Fruit fly (Drosophila melanogaster) whole organism, embryonic: Measurements from ENCODE around the gene CG4017.

Experiments
- BEAF-32 ChIP-seq: fragments of 200-800 bp; sonication (Bioruptor generic); optimal IDR thresholded peaks from 3 replicates; lab custom pipeline; 2017; ENCODE audit warnings: missing biosample characterization, missing genetic modification characterization, mild to moderate bottlenecking, moderate library complexity, missing genetic modification reagents
- CG10209 ChIP-seq: fragments of 200-800 bp; sonication (Bioruptor generic); optimal IDR thresholded peaks from 3 replicates; lab custom pipeline; 2017; ENCODE audit warnings: missing biosample characterization, mild to moderate bottlenecking, missing genetic modification characterization, missing genetic modification reagents
- CG1233 ChIP-seq: fragments of 200-800 bp; sonication (Bioruptor generic); optimal IDR thresholded peaks from 4 replicates; lab custom pipeline; 2018; ENCODE audit warnings: missing biosample characterization, mild to moderate bottlenecking, missing genetic modification characterization
- CG13123 ChIP-seq: fragments of 200-800 bp; sonication (Bioruptor generic); optimal IDR thresholded peaks from 2 replicates; lab custom pipeline; 2016; ENCODE audit warnings: missing biosample characterization, missing genetic modification characterization
- CG14710 ChIP-seq: fragments of 200-800 bp; sonication (Bioruptor generic); optimal IDR thresholded peaks from 3 replicates; lab custom pipeline; 2019; ENCODE audit warnings: missing biosample characterization, mild to moderate bottlenecking, missing genetic modification characterization, moderate library complexity
- CG15073 ChIP-seq: fragments of 200-800 bp; sonication (Bioruptor generic); optimal IDR thresholded peaks from 2 replicates; lab custom pipeline; 2016; ENCODE audit warnings: missing biosample characterization, missing genetic modification characterization
- CG15479 ChIP-seq: fragments of 200-800 bp; sonication (Bioruptor generic); optimal IDR thresholded peaks from 3 replicates; lab custom pipeline; 2019; ENCODE audit warnings: missing biosample characterization, mild to moderate bottlenecking, missing genetic modification characterization, moderate library complexity
- CG1603 ChIP-seq: fragments of 200-800 bp; sonication (Bioruptor generic); optimal IDR thresholded peaks from 2 replicates; lab custom pipeline; 2019; ENCODE audit warnings: missing biosample characterization, mild to moderate bottlenecking, missing genetic modification characterization, moderate library complexity
- CG17359 ChIP-seq: fragments of 200-800 bp; sonication (Bioruptor generic); optimal IDR thresholded peaks from 3 replicates; lab custom pipeline; 2018; ENCODE audit warnings: missing biosample characterization, mild to moderate bottlenecking, missing genetic modification characterization, moderate library complexity
- CG17385 ChIP-seq: fragments of 200-800 bp; sonication (Bioruptor generic); optimal IDR thresholded peaks from 3 replicates; lab custom pipeline; 2018; ENCODE audit warnings: missing biosample characterization, mild to moderate bottlenecking, missing genetic modification characterization
- CG18599 ChIP-seq: fragments of 200-800 bp; sonication (Bioruptor generic); optimal IDR thresholded peaks from 3 replicates; lab custom pipeline; 2017; ENCODE audit warnings: missing biosample characterization, missing genetic modification characterization, mild to moderate bottlenecking, moderate library complexity, missing genetic modification reagents
- CG2116 ChIP-seq: fragments of 200-800 bp; sonication (Bioruptor generic); optimal IDR thresholded peaks from 3 replicates; lab custom pipeline; 2018; ENCODE audit warnings: missing biosample characterization, mild to moderate bottlenecking, missing genetic modification characterization
- CG2120 ChIP-seq: fragments of 200-800 bp; sonication (Bioruptor generic); optimal IDR thresholded peaks from 3 replicates; lab custom pipeline; 2016; ENCODE audit warnings: missing biosample characterization, missing genetic modification characterization
- CG30020 ChIP-seq: fragments of 200-800 bp; optimal IDR thresholded peaks from 2 replicates; lab custom pipeline; 2019; ENCODE audit warnings: missing biosample characterization, mild to moderate bottlenecking, missing genetic modification characterization, moderate library complexity
- CG3407 ChIP-seq: fragments of 200-800 bp; sonication (Bioruptor generic); optimal IDR thresholded peaks from 2 replicates; lab custom pipeline; 2018; ENCODE audit warnings: missing biosample characterization, mild to moderate bottlenecking, missing genetic modification characterization
- CG34422 ChIP-seq: fragments of 200-800 bp; sonication (Bioruptor generic); IDR thresholded peaks from 3 replicates; pipeline ENCODE4 v1.3.6; 2022; ENCODE audit warnings: missing biosample characterization, missing genetic modification characterization
- CG4404 ChIP-seq: fragments of 200-800 bp; sonication (Bioruptor generic); IDR thresholded peaks from 2 replicates; pipeline ENCODE4 v1.3.6; 2022; ENCODE audit warnings: missing biosample characterization, missing genetic modification characterization
- CG4617 ChIP-seq: fragments of 200-800 bp; sonication (Bioruptor generic); optimal IDR thresholded peaks from 3 replicates; lab custom pipeline; 2016; ENCODE audit warnings: missing biosample characterization, missing genetic modification characterization, borderline replicate concordance
- CG6254 ChIP-seq: fragments of 200-800 bp; sonication (Bioruptor generic); optimal IDR thresholded peaks from 3 replicates; lab custom pipeline; 2017; ENCODE audit warnings: mild to moderate bottlenecking, missing biosample characterization, missing genetic modification reagents, missing genetic modification characterization
- CG7357 ChIP-seq: fragments of 200-800 bp; sonication (Bioruptor generic); IDR thresholded peaks from 3 replicates; pipeline ENCODE4 v1.3.6; 2022; ENCODE audit warnings: missing biosample characterization, missing genetic modification characterization
- CG7372 ChIP-seq: fragments of 200-800 bp; sonication (Bioruptor generic); IDR thresholded peaks from 2 replicates; pipeline ENCODE4 v1.3.6; 2022; ENCODE audit warnings: missing biosample characterization, missing genetic modification characterization
- CG7928 ChIP-seq: fragments of 200-800 bp; sonication (Bioruptor generic); optimal IDR thresholded peaks from 2 replicates; lab custom pipeline; 2017; ENCODE audit warnings: missing biosample characterization, mild to moderate bottlenecking, missing genetic modification characterization
- CG9817 ChIP-seq: fragments of 200-800 bp; sonication (Bioruptor generic); optimal IDR thresholded peaks from 2 replicates; lab custom pipeline; 2018; ENCODE audit warnings: missing biosample characterization, mild to moderate bottlenecking, missing genetic modification characterization, moderate library complexity
- CG9932 ChIP-seq: fragments of 200-800 bp; sonication (Bioruptor generic); IDR thresholded peaks from 2 replicates; pipeline ENCODE4 v1.3.6; 2022; ENCODE audit warnings: missing biosample characterization, missing genetic modification characterization
- Doc3 ChIP-seq: fragments of 200-800 bp; sonication (Bioruptor generic); IDR thresholded peaks from 3 replicates; pipeline ENCODE4 v1.3.6; 2022; ENCODE audit warnings: missing biosample characterization, missing genetic modification characterization; ENCODE audit not compliant: partially characterized antibody
- Drgx ChIP-seq: fragments of 200-800 bp; sonication (Bioruptor generic); IDR thresholded peaks from 2 replicates; pipeline ENCODE4 v1.3.6; 2022; ENCODE audit warnings: missing biosample characterization, missing genetic modification characterization
- Ets65A ChIP-seq: fragments of 200-800 bp; sonication (Bioruptor generic); peaks from one replicate; lab custom pipeline; 2016; ENCODE audit warnings: missing biosample characterization, missing genetic modification characterization
- GATAe ChIP-seq: fragments of 200-800 bp; sonication (Bioruptor generic); conservative IDR thresholded peaks from 2 replicates; pipeline ENCODE4 v1.3.6; 2022; ENCODE audit warnings: missing biosample characterization, missing genetic modification characterization
- HmgD ChIP-seq: fragments of 200-800 bp; sonication (Bioruptor generic); optimal IDR thresholded peaks from 3 replicates; lab custom pipeline; 2016; ENCODE audit warnings: missing biosample characterization, missing genetic modification characterization
- Hr78 ChIP-seq, 2 experiments: fragments of 200-800 bp in 1 of 2; fragments of >200 bp in 1 of 2; sonication (Bioruptor generic) in 1 of 2; optimal IDR thresholded peaks; 2 replicates each; lab custom pipeline; 2017 to 2019; ENCODE audit warnings: missing biosample characterization in 2 of 2, missing genetic modification characterization in 2 of 2, mild to moderate bottlenecking in 1 of 2, moderate library complexity in 1 of 2
- Kr ChIP-seq: fragments of 200-800 bp; sonication (Bioruptor generic); optimal IDR thresholded peaks from 2 replicates; lab custom pipeline; 2017; ENCODE audit warnings: missing biosample characterization, mild to moderate bottlenecking, missing genetic modification characterization
- MBD-R2 ChIP-seq: fragments of 200-800 bp; sonication (Bioruptor generic); IDR thresholded peaks from 2 replicates; pipeline ENCODE4 v1.3.6; 2022; ENCODE audit warnings: missing biosample characterization, missing genetic modification characterization
- Med ChIP-seq: fragments of 200-800 bp; sonication (Bioruptor generic); peaks from one replicate; lab custom pipeline; 2016; ENCODE audit warnings: missing biosample characterization, missing genetic modification characterization, mild to moderate bottlenecking, inconsistent platforms, moderate library complexity
- Rx ChIP-seq: fragments of 200-800 bp; sonication (Bioruptor generic); IDR thresholded peaks from 2 replicates; pipeline ENCODE4 v1.3.6; 2022; ENCODE audit warnings: missing biosample characterization, missing genetic modification characterization
- Sin3A ChIP-seq: fragments of >200 bp; optimal IDR thresholded peaks from 2 replicates; lab custom pipeline; 2018
- Six4 ChIP-seq: fragments of 200-800 bp; sonication (Bioruptor generic); optimal IDR thresholded peaks from 2 replicates; lab custom pipeline; 2016; ENCODE audit warnings: missing biosample characterization, missing genetic modification characterization
- bcd ChIP-seq: fragments of 200-800 bp; sonication (Bioruptor generic); optimal IDR thresholded peaks from 2 replicates; lab custom pipeline; 2017; ENCODE audit warnings: missing biosample characterization, mild to moderate bottlenecking, missing genetic modification characterization
- cad ChIP-seq: fragments of >200 bp; optimal IDR thresholded peaks from 2 replicates; lab custom pipeline; 2017; ENCODE audit warnings: missing biosample characterization, missing genetic modification characterization
- caup ChIP-seq: fragments of 200-800 bp; sonication (Bioruptor generic); optimal IDR thresholded peaks from 3 replicates; lab custom pipeline; 2017; ENCODE audit warnings: missing biosample characterization, mild to moderate bottlenecking, missing genetic modification characterization, moderate library complexity; ENCODE audit not compliant: severe bottlenecking
- ci ChIP-seq: fragments of 200-800 bp; sonication (Bioruptor generic); IDR thresholded peaks from 3 replicates; pipeline ENCODE4 v1.3.6; 2022; ENCODE audit warnings: missing biosample characterization, missing genetic modification characterization
- da ChIP-seq: fragments of 200-800 bp; sonication (Bioruptor generic); optimal IDR thresholded peaks from 2 replicates; lab custom pipeline; 2016; ENCODE audit warnings: missing biosample characterization, missing genetic modification characterization
- ems ChIP-seq: fragments of 200-800 bp; sonication (Bioruptor generic); optimal IDR thresholded peaks from 3 replicates; lab custom pipeline; 2016; ENCODE audit warnings: missing biosample characterization, missing genetic modification characterization
- eve ChIP-seq, 2 experiments: fragments of >200 bp; optimal IDR thresholded peaks; 2 replicates each; lab custom pipeline; 2017; ENCODE audit warnings: missing biosample characterization in 2 of 2, missing genetic modification characterization in 2 of 2
- gt ChIP-seq: fragments of 200-800 bp; sonication (Bioruptor generic); IDR thresholded peaks from 2 replicates; pipeline ENCODE4 v1.3.6; 2022; ENCODE audit warnings: missing biosample characterization, missing genetic modification characterization
- pfk ChIP-seq: fragments of 200-800 bp; sonication (Bioruptor generic); optimal IDR thresholded peaks from 2 replicates; lab custom pipeline; 2018; ENCODE audit warnings: missing biosample characterization, mild to moderate bottlenecking, missing genetic modification characterization, moderate library complexity
- pzg ChIP-seq: fragments of 200-800 bp; sonication (Bioruptor generic); optimal IDR thresholded peaks from 3 replicates; lab custom pipeline; 2018; ENCODE audit warnings: missing biosample characterization, mild to moderate bottlenecking, missing genetic modification characterization, moderate library complexity
- rib ChIP-seq: fragments of 200-800 bp; sonication (Bioruptor generic); IDR thresholded peaks from 2 replicates; pipeline ENCODE4 v1.3.6; 2022; ENCODE audit warnings: missing biosample characterization, missing genetic modification characterization
- sim ChIP-seq: fragments of 200-800 bp; sonication (Bioruptor generic); IDR thresholded peaks from 2 replicates; pipeline ENCODE4 v1.3.6; 2022; ENCODE audit warnings: missing biosample characterization, missing genetic modification characterization
- vvl ChIP-seq: fragments of 200-800 bp; sonication (Bioruptor generic); IDR thresholded peaks from 2 replicates; pipeline ENCODE4 v1.3.6; 2022; ENCODE audit warnings: missing biosample characterization, missing genetic modification characterization
- yki ChIP-seq: fragments of >200 bp; optimal IDR thresholded peaks from 3 replicates; lab custom pipeline; 2018

Gene CG4017

dm6 chr2L:9763212-9763869 lies 3.5 kb upstream of the CG4017 start, which contains the start of the genes Taf11 and und (continued):
- no peak for TF ChIP-seq yki (lab: Kevin White, UChicago)
- no peak for TF ChIP-seq pfk (GFP tag; lab: Kevin White, UChicago)
- TF ChIP-seq bcd (GFP tag; lab: Kevin White, UChicago), result peak; percentile 48
- TF ChIP-seq caup, result peak; percentile 13
- TF ChIP-seq CG4617 (GFP tag; lab: Kevin White, UChicago), result peak; percentile 46
- no peak for TF ChIP-seq GATAe (GFP tag; lab: Robert Waterston, UW)
- no peak for TF ChIP-seq rib (GFP tag; lab: Robert Waterston, UW)
- no peak for TF ChIP-seq da
- TF ChIP-seq Ets65A (GFP tag; lab: Kevin White, UChicago), result peak; percentile 90
- TF ChIP-seq eve (GFP tag; optimal IDR thresholded peaks at IDR 0.05; lab: Kevin White, UChicago), result no peak
- TF ChIP-seq sim (GFP tag; lab: Robert Waterston, UW), result no peak
- no peak for TF ChIP-seq Kr (GFP tag; lab: Kevin White, UChicago)
- peak; percentile 61; the same call in 2 of the 3 replicates for TF ChIP-seq Doc3 (GFP tag; lab: Robert Waterston, UW)
- no peak for TF ChIP-seq HmgD (GFP tag; lab: Kevin White, UChicago)
- no peak for TF ChIP-seq ems (GFP tag; lab: Kevin White, UChicago)
- TF ChIP-seq Med (GFP tag; lab: Kevin White, UChicago), result peak; percentile 48
- TF ChIP-seq CG1603, result no peak
- TF ChIP-seq CG18599 (GFP tag; lab: Kevin White, UChicago), result peak; percentile 52
- no peak for TF ChIP-seq CG7372 (GFP tag; lab: Robert Waterston, UW)
- peak; percentile 89 for TF ChIP-seq vvl (GFP tag; lab: Robert Waterston, UW)
- peak; percentile 7 for TF ChIP-seq CG17385 (GFP tag; lab: Kevin White, UChicago)
- TF ChIP-seq CG6254 (GFP tag; lab: Kevin White, UChicago), result no peak
- no peak for TF ChIP-seq ci (GFP tag; lab: Robert Waterston, UW)
- TF ChIP-seq MBD-R2 (GFP tag; lab: Robert Waterston, UW), result peak; percentile 83
- TF ChIP-seq CG15073 (GFP tag; lab: Kevin White, UChicago), result no peak
- peak; percentile 91 for TF ChIP-seq CG7928
- TF ChIP-seq CG30020 (tag; lab: Kevin White, UChicago), result no peak
- TF ChIP-seq CG3407 (GFP tag; lab: Kevin White, UChicago), result no peak
- no peak for TF ChIP-seq CG17359 (tag; lab: Kevin White, UChicago)
- no peak for TF ChIP-seq Rx (GFP tag; lab: Robert Waterston, UW)
- no peak for TF ChIP-seq CG15479 (GFP tag; lab: Kevin White, UChicago)
- TF ChIP-seq CG7357 (GFP tag; lab: Robert Waterston, UW), result no peak
- no peak for TF ChIP-seq Six4 (GFP tag; lab: Kevin White, UChicago)
- peak; percentile 18 for TF ChIP-seq CG10209
- TF ChIP-seq cad (GFP tag; lab: Kevin White, UChicago), result no peak
- no peak for TF ChIP-seq gt (GFP tag; lab: Robert Waterston, UW)
- TF ChIP-seq Hr78 (GFP tag; optimal IDR thresholded peaks at IDR 0.05; lab: Kevin White, UChicago), result no peak
- peak; percentile 30; the same call in 2 of the 3 replicates for TF ChIP-seq CG34422 (GFP tag; lab: Robert Waterston, UW)
- peak; percentile 80 for TF ChIP-seq BEAF-32 (GFP tag; lab: Kevin White, UChicago)
- peak; percentile 65; the same call in 1 of the 2 replicates for TF ChIP-seq CG9932 (GFP tag; lab: Robert Waterston, UW)
- TF ChIP-seq CG14710 (tag; lab: Kevin White, UChicago), result peak; percentile 72
- TF ChIP-seq CG2116, result peak; percentile 50
- TF ChIP-seq CG1233, result no peak
- peak; percentile 17 for TF ChIP-seq CG2120
- peak; percentile 33; the same call in 1 of the 2 replicates for TF ChIP-seq CG4404 (GFP tag; lab: Robert Waterston, UW)
- TF ChIP-seq pzg (GFP tag; lab: Kevin White, UChicago), result peak; percentile 36
- peak; percentile 35 for TF ChIP-seq CG9817
- TF ChIP-seq CG13123 (GFP tag; lab: Kevin White, UChicago), result peak; percentile 19
- TF ChIP-seq Sin3A (lab: Kevin White, UChicago), result peak; percentile 19
- TF ChIP-seq Drgx (GFP tag; lab: Robert Waterston, UW), result no peak; the same call in 1 of the 2 replicates
